Worm (Caenorhabditis elegans): ENCODE results near the gene lron-12.
A peak's percentile ranks its signal among the peaks of the same experiment; 100 is the strongest.

DNA sequence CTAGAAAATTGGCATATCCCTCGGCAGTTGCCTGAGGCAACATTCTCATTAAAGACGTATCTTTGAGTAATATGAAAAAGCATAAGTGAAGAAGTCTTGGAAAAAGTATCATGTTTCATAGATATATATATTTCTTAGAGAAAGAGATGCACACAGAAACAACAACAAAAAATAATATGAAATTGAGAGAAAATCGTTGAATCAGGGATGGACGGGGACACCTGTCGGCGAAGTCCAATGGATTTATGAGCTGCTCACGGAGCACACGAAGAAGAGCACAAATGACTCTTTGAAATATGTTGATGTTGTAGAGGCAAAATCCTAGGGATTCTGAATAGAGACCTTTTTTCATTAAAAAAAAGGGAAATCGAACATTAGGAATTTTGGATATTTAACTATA, 2.9 kb upstream of the lron-12 start:
- TF ChIP-seq mdl-1 (tag; optimal IDR thresholded peaks at IDR 0.05) = no peak
- no peak for TF ChIP-seq fos-1 (tag; optimal IDR thresholded peaks at IDR 0.05)
- TF ChIP-seq egl-43 (GFP tag; IDR thresholded peaks at IDR 0.05) = no peak
- peak in 1 of 2 experiments; percentile 94 for TF ChIP-seq unc-62 (GFP tag; optimal IDR thresholded peaks at IDR 0.05 in 1 of 2)
- no peak for TF ChIP-seq unc-62 (tag; optimal IDR thresholded peaks at IDR 0.05)
- no peak for TF ChIP-seq jun-1 (tag; optimal IDR thresholded peaks at IDR 0.05)
- TF ChIP-seq nhr-11 (tag; optimal IDR thresholded peaks at IDR 0.05) = no peak
- no peak for TF ChIP-seq ama-1 (optimal IDR thresholded peaks at IDR 0.05)
- TF ChIP-seq zip-11 (GFP tag; IDR thresholded peaks at IDR 0.05) = no peak
- no peak for TF ChIP-seq attf-4 (tag; optimal IDR thresholded peaks at IDR 0.05)
- no peak for TF ChIP-seq ceh-82 (tag; optimal IDR thresholded peaks at IDR 0.05)
- TF ChIP-seq ztf-11 (tag; optimal IDR thresholded peaks at IDR 0.05) = no peak
- no peak for TF ChIP-seq aly-2 (tag; optimal IDR thresholded peaks at IDR 0.05)

All from whole organism, L4 larva.